Worm (Caenorhabditis elegans): ENCODE measurements around the gene Y41G9A.17.

Gene Y41G9A.17

DNA sequence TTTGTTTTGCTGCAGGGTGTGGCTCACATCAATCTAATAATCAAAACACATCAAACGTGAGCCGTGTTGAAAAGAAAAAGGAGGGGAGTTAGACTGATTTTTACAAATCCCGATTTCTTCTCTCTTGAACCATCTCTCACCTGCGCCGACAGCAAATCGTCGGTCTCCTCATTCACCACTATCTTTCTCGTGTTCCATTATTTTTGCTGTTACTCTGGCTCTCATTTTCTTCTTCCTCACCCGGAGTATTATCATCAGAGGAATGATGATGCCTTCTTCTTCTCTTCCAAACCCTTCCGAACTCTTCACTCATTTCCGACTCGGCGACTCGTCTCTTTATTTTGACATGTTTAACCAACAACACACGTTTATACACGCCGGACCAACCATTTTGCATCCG, 49.3 kb downstream of the Y41G9A.17 start:
- TF ChIP-seq med-1 (GFP tag; optimal IDR thresholded peaks at IDR 0.05; ENCODE audit: insufficient read depth) (no peak), T22C8.4 (GFP tag; IDR thresholded peaks at IDR 0.05) (no peak), ztf-23 (GFP tag; IDR thresholded peaks at IDR 0.05) (no peak), ztf-29 (GFP tag; IDR thresholded peaks at IDR 0.05) (no peak), tab-1 (GFP tag; IDR thresholded peaks at IDR 0.05) (no peak), cog-1 (tag; optimal IDR thresholded peaks at IDR 0.05) (no peak), flt-1 (GFP tag; IDR thresholded peaks at IDR 0.05) (no peak), klf-2 (GFP tag; conservative IDR thresholded peaks at IDR 0.05) (no peak), ref-1 (GFP tag; conservative IDR thresholded peaks at IDR 0.05) (no peak)

DNA sequence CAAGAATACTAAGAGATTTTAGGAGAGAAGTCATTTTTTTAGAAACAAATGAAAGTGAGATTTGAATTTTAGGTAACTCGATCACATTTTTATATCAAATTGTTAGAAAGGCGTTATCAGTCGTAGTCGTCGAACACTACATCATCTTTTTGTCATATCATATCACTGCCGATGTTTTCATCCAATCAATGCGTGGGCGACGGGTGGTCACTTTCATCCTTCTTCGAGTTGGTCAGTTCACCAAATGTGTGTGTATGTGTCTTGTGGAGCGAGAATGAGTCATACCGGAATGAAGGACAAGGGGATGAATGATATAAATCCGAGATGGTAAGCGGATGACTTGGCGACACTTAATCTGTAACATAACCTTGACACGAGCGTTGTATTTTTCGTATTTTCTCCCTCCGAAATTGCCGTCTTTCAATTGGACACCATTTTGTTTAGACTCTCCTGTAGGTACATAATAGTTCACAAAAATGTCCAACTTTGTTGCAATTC, 53.0 kb downstream of the Y41G9A.17 start, which contains the start of the genes Y41G9A.10 and Y41G9A.5:
TSS of gene Y41G9A.10 (minus strand) at position 51 of the 498 bp plus-strand sequence.
TSS of gene Y41G9A.5 (plus strand) at position 160 of the 498 bp plus-strand sequence.
- no peak for TF ChIP-seq ztf-23 (GFP tag; IDR thresholded peaks at IDR 0.05)
- TF ChIP-seq ztf-29 (GFP tag; IDR thresholded peaks at IDR 0.05), result no peak
- TF ChIP-seq T22C8.4 (GFP tag; IDR thresholded peaks at IDR 0.05), result no peak
